Worm (Caenorhabditis elegans) whole organism, L3 larva: ENCODE measurements around the gene denn-4.

Experiments used
- ceh-28 ChIP-seq: fragments of 150-350 bp; optimal IDR thresholded peaks from 2 replicates; lab custom pipeline; 2014; ENCODE audit warnings: missing biosample characterization, missing genetic modification reagents, missing genetic modification characterization
- elt-1 ChIP-seq: fragments of 150-350 bp; optimal IDR thresholded peaks from 2 replicates; lab custom pipeline; 2014; ENCODE audit warnings: missing biosample characterization, missing genetic modification characterization
- elt-3 ChIP-seq, 3 experiments: fragments of 150-350 bp in 1 of 3; sonication (generic microtip) in 2 of 3; optimal IDR thresholded peaks; 2 replicates in 2 of 3; 4 replicates in 1 of 3; lab custom pipeline; 2014 to 2017; ENCODE audit warnings: missing biosample characterization in 3 of 3, missing genetic modification characterization in 3 of 3
- fos-1 ChIP-seq: fragments of 150-350 bp; optimal IDR thresholded peaks from 2 replicates; lab custom pipeline; 2014; ENCODE audit warnings: missing biosample characterization, missing genetic modification characterization
- mml-1 ChIP-seq: fragments of 150-350 bp; sonication (generic microtip); optimal IDR thresholded peaks from 3 replicates; lab custom pipeline; 2014; ENCODE audit warnings: missing biosample characterization, missing genetic modification characterization
- nhr-11 ChIP-seq: fragments of 150-350 bp; optimal IDR thresholded peaks from 2 replicates; lab custom pipeline; 2014; ENCODE audit warnings: missing biosample characterization, missing genetic modification characterization
- nhr-237 ChIP-seq: fragments of 150-350 bp; optimal IDR thresholded peaks from 2 replicates; lab custom pipeline; 2014; ENCODE audit warnings: missing biosample characterization, missing genetic modification characterization
- nhr-43 ChIP-seq: sonication (generic microtip); optimal IDR thresholded peaks from 2 replicates; lab custom pipeline; 2016; ENCODE audit warnings: mild to moderate bottlenecking, missing genetic modification characterization, missing compliant biosample characterization; ENCODE audit not compliant: poor library complexity, severe bottlenecking
- pha-4 ChIP-seq: fragments of 150-350 bp; optimal IDR thresholded peaks from 2 replicates; lab custom pipeline; 2014; ENCODE audit warnings: missing biosample characterization, missing genetic modification reagents, missing genetic modification characterization
- unc-39 ChIP-seq: sonication (generic microtip); optimal IDR thresholded peaks from 4 replicates; lab custom pipeline; 2017; ENCODE audit warnings: missing biosample characterization, missing genetic modification characterization
- unc-62 ChIP-seq: fragments of 150-350 bp; sonication (generic microtip); optimal IDR thresholded peaks from 4 replicates; lab custom pipeline; 2014; ENCODE audit warnings: missing biosample characterization, missing genetic modification reagents, missing genetic modification characterization
- zag-1 ChIP-seq: fragments of 150-350 bp; optimal IDR thresholded peaks from 2 replicates; lab custom pipeline; 2014; ENCODE audit warnings: missing biosample characterization, missing genetic modification characterization
- ztf-11 ChIP-seq: fragments of 150-350 bp; optimal IDR thresholded peaks from 2 replicates; lab custom pipeline; 2014; ENCODE audit warnings: missing biosample characterization, missing genetic modification characterization

DNA sequence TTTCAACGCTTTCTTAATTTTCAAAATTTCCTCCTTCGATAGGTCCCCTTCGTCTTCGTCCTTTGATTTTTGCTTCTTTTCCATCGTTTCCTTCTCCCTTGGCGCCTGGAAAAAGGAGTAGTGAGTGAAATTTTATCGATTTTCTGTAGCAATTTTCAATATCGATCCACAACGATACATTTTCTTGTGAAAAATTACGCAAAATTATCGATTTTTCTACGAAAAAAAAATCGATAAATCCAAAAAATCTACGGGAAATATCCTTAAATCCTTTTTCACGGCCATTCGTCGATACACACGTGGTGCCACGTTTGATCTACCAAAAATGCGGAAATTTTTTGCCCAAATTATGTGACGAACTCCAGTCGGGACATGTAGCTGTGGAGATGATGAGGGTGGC is 47.3 kb downstream of the denn-4 start:
- TF ChIP-seq zag-1 (tag; lab: Kevin White, UChicago), result no peak
- peak; percentile 76 for TF ChIP-seq ceh-28 (tag; lab: Kevin White, UChicago)
- no peak for TF ChIP-seq ztf-11 (tag; lab: Kevin White, UChicago)
- no peak for TF ChIP-seq elt-3 (tag; optimal IDR thresholded peaks at IDR 0.05; lab: Kevin White, UChicago)
- TF ChIP-seq nhr-43 (tag; lab: Kevin White, UChicago), result no peak
- TF ChIP-seq mml-1 (tag; lab: Kevin White, UChicago), result no peak
- TF ChIP-seq unc-39 (tag; lab: Kevin White, UChicago), result no peak
- no peak for TF ChIP-seq elt-1 (tag; lab: Kevin White, UChicago)
- no peak for TF ChIP-seq pha-4 (tag; lab: Kevin White, UChicago)
- TF ChIP-seq nhr-237 (tag; lab: Kevin White, UChicago), result no peak
- TF ChIP-seq fos-1 (tag; lab: Kevin White, UChicago), result no peak
- no peak for TF ChIP-seq nhr-11 (tag; lab: Kevin White, UChicago)
- TF ChIP-seq unc-62, result no peak
